Worm (Caenorhabditis elegans) whole organism, mixed stage, embryonic: ENCODE measurements around the gene C30G7.3.

ENCODE experiments used
- lin-13 ChIP-seq: fragments of 150-350 bp; optimal IDR thresholded peaks from 2 replicates; lab custom pipeline; 2014; ENCODE audit warnings: missing biosample characterization, missing genetic modification characterization
- nhr-2 ChIP-seq: fragments of 150-350 bp; optimal IDR thresholded peaks from 2 replicates; lab custom pipeline; 2014; ENCODE audit warnings: missing biosample characterization, missing genetic modification characterization
- pha-4 ChIP-seq: fragments of 150-350 bp; optimal IDR thresholded peaks from 2 replicates; lab custom pipeline; 2018; ENCODE audit warnings: missing biosample characterization, missing genetic modification reagents, missing genetic modification characterization
- unc-62 ChIP-seq: fragments of 150-350 bp; optimal IDR thresholded peaks from 2 replicates; lab custom pipeline; 2014; ENCODE audit warnings: missing biosample characterization, missing genetic modification reagents, missing genetic modification characterization

ce11 chrV:14955676-14956075, 10.2 kb upstream of the C30G7.3 start, which contains the start of gene F02D8.9:
- TF ChIP-seq lin-13 (tag; lab: Kevin White, UChicago) (no peak), unc-62 (GFP tag; lab: Kevin White, UChicago) (no peak), pha-4 (tag; lab: Kevin White, UChicago) (no peak), nhr-2 (tag; lab: Kevin White, UChicago) (no peak)
